Fruit fly (Drosophila melanogaster) whole organism, embryonic: ENCODE results near the gene Spn85F.
A peak's percentile ranks its signal among the peaks of the same experiment; 100 is the strongest.

Experiments
- CG10654 ChIP-seq: fragments of 200-800 bp; sonication (Bioruptor generic); optimal IDR thresholded peaks from 2 replicates; lab custom pipeline; 2016; ENCODE audit warnings: missing biosample characterization, missing genetic modification characterization
- CG10979 ChIP-seq: fragments of 200-800 bp; sonication (Bioruptor generic); optimal IDR thresholded peaks from 2 replicates; lab custom pipeline; 2018; ENCODE audit warnings: missing biosample characterization, mild to moderate bottlenecking, missing genetic modification characterization, moderate library complexity
- CG11247 ChIP-seq: fragments of 200-800 bp; sonication (Bioruptor generic); IDR thresholded peaks from 2 replicates; pipeline ENCODE4 v1.3.6; 2022; ENCODE audit warnings: missing biosample characterization, missing genetic modification characterization
- CG11504 ChIP-seq: fragments of 200-800 bp; sonication (Bioruptor generic); optimal IDR thresholded peaks from 3 replicates; lab custom pipeline; 2019; ENCODE audit warnings: missing biosample characterization, mild to moderate bottlenecking, missing genetic modification characterization, moderate library complexity
- CG12942 ChIP-seq: fragments of 200-800 bp; sonication (Bioruptor generic); optimal IDR thresholded peaks from 3 replicates; lab custom pipeline; 2016; ENCODE audit warnings: missing biosample characterization, missing genetic modification characterization
- CG13296 ChIP-seq: fragments of 200-800 bp; sonication (Bioruptor generic); optimal IDR thresholded peaks from 3 replicates; lab custom pipeline; 2018; ENCODE audit warnings: missing biosample characterization, mild to moderate bottlenecking, missing genetic modification characterization
- CG13424 ChIP-seq: fragments of 200-800 bp; sonication (Bioruptor generic); optimal IDR thresholded peaks from 2 replicates; lab custom pipeline; 2019; ENCODE audit warnings: missing biosample characterization, mild to moderate bottlenecking, missing genetic modification characterization, moderate library complexity
- CG13624 ChIP-seq: fragments of 200-800 bp; sonication (Bioruptor generic); optimal IDR thresholded peaks from 2 replicates; lab custom pipeline; 2016; ENCODE audit warnings: missing biosample characterization, missing genetic modification characterization
- CG14965 ChIP-seq: fragments of 200-800 bp; sonication (Bioruptor generic); optimal IDR thresholded peaks from 2 replicates; lab custom pipeline; 2016; ENCODE audit warnings: missing biosample characterization, missing genetic modification characterization, borderline replicate concordance
- CG15073 ChIP-seq: fragments of 200-800 bp; sonication (Bioruptor generic); optimal IDR thresholded peaks from 2 replicates; lab custom pipeline; 2016; ENCODE audit warnings: missing biosample characterization, missing genetic modification characterization
- CG1603 ChIP-seq: fragments of 200-800 bp; sonication (Bioruptor generic); optimal IDR thresholded peaks from 2 replicates; lab custom pipeline; 2019; ENCODE audit warnings: missing biosample characterization, mild to moderate bottlenecking, missing genetic modification characterization, moderate library complexity
- CG17568 ChIP-seq: fragments of 200-800 bp; sonication (Bioruptor generic); optimal IDR thresholded peaks from 2 replicates; lab custom pipeline; 2018; ENCODE audit warnings: missing biosample characterization, mild to moderate bottlenecking, missing genetic modification characterization, moderate library complexity
- CG17912 ChIP-seq: fragments of 200-800 bp; sonication (Bioruptor generic); optimal IDR thresholded peaks from 2 replicates; lab custom pipeline; 2018; ENCODE audit warnings: missing biosample characterization, mild to moderate bottlenecking, missing genetic modification characterization
- CG1792 ChIP-seq: fragments of 200-800 bp; sonication (Bioruptor generic); optimal IDR thresholded peaks from 2 replicates; lab custom pipeline; 2016; ENCODE audit warnings: missing biosample characterization, missing genetic modification characterization
- CG18476 ChIP-seq: fragments of 200-800 bp; sonication (Bioruptor generic); optimal IDR thresholded peaks from 2 replicates; lab custom pipeline; 2016; ENCODE audit warnings: missing biosample characterization, mild to moderate bottlenecking, missing genetic modification characterization
- CG2712 ChIP-seq: fragments of 200-800 bp; optimal IDR thresholded peaks from 3 replicates; lab custom pipeline; 2019; ENCODE audit warnings: missing biosample characterization, mild to moderate bottlenecking, missing genetic modification characterization, moderate library complexity
- CG33557 ChIP-seq: fragments of 200-800 bp; sonication (Bioruptor generic); optimal IDR thresholded peaks from 2 replicates; lab custom pipeline; 2019; ENCODE audit warnings: missing biosample characterization, mild to moderate bottlenecking, missing genetic modification characterization, moderate library complexity
- CG4360 ChIP-seq: fragments of 200-800 bp; sonication (Bioruptor generic); IDR thresholded peaks from 2 replicates; pipeline ENCODE4 v1.3.6; 2022; ENCODE audit warnings: missing biosample characterization, missing genetic modification characterization
- CG5245 ChIP-seq: fragments of 200-800 bp; sonication (Bioruptor generic); optimal IDR thresholded peaks from 3 replicates; lab custom pipeline; 2016; ENCODE audit warnings: missing biosample characterization, missing genetic modification characterization
- CG7357 ChIP-seq: fragments of 200-800 bp; sonication (Bioruptor generic); IDR thresholded peaks from 3 replicates; pipeline ENCODE4 v1.3.6; 2022; ENCODE audit warnings: missing biosample characterization, missing genetic modification characterization
- CG9215 ChIP-seq: fragments of 200-800 bp; sonication (Bioruptor generic); IDR thresholded peaks from 2 replicates; pipeline ENCODE4 v1.3.6; 2022; ENCODE audit warnings: missing biosample characterization, missing genetic modification characterization
- CG9797 ChIP-seq: fragments of 200-800 bp; sonication (Bioruptor generic); optimal IDR thresholded peaks from 3 replicates; lab custom pipeline; 2018; ENCODE audit warnings: missing biosample characterization, mild to moderate bottlenecking, missing genetic modification characterization
- Deaf1 ChIP-seq: fragments of 200-800 bp; optimal IDR thresholded peaks from 3 replicates; lab custom pipeline; 2019; ENCODE audit warnings: missing biosample characterization, mild to moderate bottlenecking, missing genetic modification characterization, moderate library complexity
- Doc3 ChIP-seq: fragments of 200-800 bp; sonication (Bioruptor generic); IDR thresholded peaks from 3 replicates; pipeline ENCODE4 v1.3.6; 2022; ENCODE audit warnings: missing biosample characterization, missing genetic modification characterization; ENCODE audit not compliant: partially characterized antibody
- Ets97D ChIP-seq: fragments of 200-800 bp; sonication (Bioruptor generic); optimal IDR thresholded peaks from 3 replicates; lab custom pipeline; 2016; ENCODE audit warnings: missing biosample characterization, missing genetic modification characterization
- Kr ChIP-seq: fragments of 200-800 bp; sonication (Bioruptor generic); optimal IDR thresholded peaks from 2 replicates; lab custom pipeline; 2017; ENCODE audit warnings: missing biosample characterization, mild to moderate bottlenecking, missing genetic modification characterization
- Myb ChIP-seq: fragments of 200-800 bp; sonication (Bioruptor generic); optimal IDR thresholded peaks from 2 replicates; lab custom pipeline; 2016; ENCODE audit warnings: missing biosample characterization, missing genetic modification characterization
- NC2α ChIP-seq: fragments of 200-800 bp; sonication (Bioruptor generic); optimal IDR thresholded peaks from 2 replicates; lab custom pipeline; 2016; ENCODE audit warnings: missing biosample characterization, missing genetic modification characterization
- NFAT ChIP-seq: fragments of 200-800 bp; sonication (Bioruptor generic); IDR thresholded peaks from 2 replicates; pipeline ENCODE4 v1.3.6; 2022; ENCODE audit warnings: missing biosample characterization, missing genetic modification characterization
- Oaz ChIP-seq: fragments of 200-800 bp; sonication (Bioruptor generic); IDR thresholded peaks from 2 replicates; pipeline ENCODE4 v1.3.6; 2022; ENCODE audit warnings: missing biosample characterization, missing genetic modification characterization
- PHDP ChIP-seq: fragments of 200-800 bp; sonication (Bioruptor generic); optimal IDR thresholded peaks from 3 replicates; lab custom pipeline; 2018; ENCODE audit warnings: missing biosample characterization, mild to moderate bottlenecking, missing genetic modification characterization, moderate library complexity
- Rfx ChIP-seq: fragments of 200-800 bp; sonication (Bioruptor generic); IDR thresholded peaks from 2 replicates; pipeline ENCODE4 v1.3.6; 2022; ENCODE audit warnings: missing biosample characterization, missing genetic modification characterization
- Side ChIP-seq: fragments of 200-800 bp; sonication (Bioruptor generic); optimal IDR thresholded peaks from 2 replicates; lab custom pipeline; 2016; ENCODE audit warnings: missing biosample characterization, missing genetic modification characterization
- ash1 ChIP-seq: fragments of 200-800 bp; sonication (Bioruptor generic); optimal IDR thresholded peaks from 2 replicates; lab custom pipeline; 2018; ENCODE audit warnings: missing biosample characterization, mild to moderate bottlenecking, missing genetic modification characterization
- bbx ChIP-seq: fragments of 200-800 bp; sonication (Bioruptor generic); IDR thresholded peaks from 2 replicates; pipeline ENCODE4 v1.3.6; 2022; ENCODE audit warnings: missing biosample characterization, missing genetic modification characterization; ENCODE audit not compliant: partially characterized antibody
- corto ChIP-seq: fragments of 200-800 bp; sonication (Bioruptor generic); optimal IDR thresholded peaks from 2 replicates; lab custom pipeline; 2016; ENCODE audit warnings: missing biosample characterization, mild to moderate bottlenecking, missing genetic modification characterization, moderate library complexity
- crp ChIP-seq, 2 experiments: fragments of 200-800 bp; sonication (Bioruptor generic); optimal IDR thresholded peaks; 2 replicates in 1 of 2; 3 replicates in 1 of 2; lab custom pipeline; 2017; ENCODE audit warnings: missing biosample characterization in 2 of 2, missing genetic modification characterization in 2 of 2, mild to moderate bottlenecking in 1 of 2, moderate library complexity in 1 of 2
- da ChIP-seq: fragments of 200-800 bp; sonication (Bioruptor generic); optimal IDR thresholded peaks from 2 replicates; lab custom pipeline; 2016; ENCODE audit warnings: missing biosample characterization, missing genetic modification characterization
- esg ChIP-seq: fragments of 200-800 bp; sonication (Bioruptor generic); conservative IDR thresholded peaks from 2 replicates; pipeline ENCODE4 v1.3.6; 2022; ENCODE audit warnings: missing biosample characterization, missing genetic modification characterization
- gcm2 ChIP-seq: fragments of 200-800 bp; sonication (Bioruptor generic); optimal IDR thresholded peaks from 2 replicates; lab custom pipeline; 2016; ENCODE audit warnings: missing biosample characterization, missing genetic modification characterization
- her ChIP-seq: fragments of 200-800 bp; sonication (Bioruptor generic); optimal IDR thresholded peaks from 2 replicates; lab custom pipeline; 2016; ENCODE audit warnings: missing biosample characterization, missing genetic modification characterization
- nmo ChIP-seq: fragments of 200-800 bp; sonication (Bioruptor generic); optimal IDR thresholded peaks from 2 replicates; lab custom pipeline; 2018; ENCODE audit warnings: missing biosample characterization, mild to moderate bottlenecking, missing genetic modification characterization, moderate library complexity
- odd ChIP-seq: fragments of 200-800 bp; sonication (Bioruptor generic); optimal IDR thresholded peaks from 2 replicates; lab custom pipeline; 2017; ENCODE audit warnings: missing biosample characterization, mild to moderate bottlenecking, missing genetic modification characterization
- sens-2 ChIP-seq: fragments of 200-800 bp; sonication (Bioruptor generic); IDR thresholded peaks from 2 replicates; pipeline ENCODE4 v1.3.6; 2022; ENCODE audit warnings: missing biosample characterization, missing genetic modification characterization
- slbo ChIP-seq: fragments of 200-800 bp; sonication (Bioruptor generic); IDR thresholded peaks from 2 replicates; pipeline ENCODE4 v1.3.6; 2022; ENCODE audit warnings: missing biosample characterization, missing genetic modification characterization
- slp2 ChIP-seq: fragments of 200-800 bp; sonication (Bioruptor generic); optimal IDR thresholded peaks from 2 replicates; lab custom pipeline; 2016; ENCODE audit warnings: missing biosample characterization, missing genetic modification characterization
- sna ChIP-seq: fragments of 200-800 bp; sonication (Bioruptor generic); IDR thresholded peaks from 2 replicates; pipeline ENCODE4 v1.3.6; 2022; ENCODE audit warnings: missing biosample characterization, missing genetic modification characterization; ENCODE audit not compliant: partially characterized antibody
- sr ChIP-seq: fragments of 200-800 bp; sonication (Bioruptor generic); IDR thresholded peaks from 3 replicates; pipeline ENCODE4 v1.3.6; 2022; ENCODE audit warnings: missing biosample characterization, missing genetic modification characterization
- tgo ChIP-seq: fragments of 200-800 bp; sonication (Bioruptor generic); IDR thresholded peaks from 3 replicates; pipeline ENCODE4 v1.3.6; 2022; ENCODE audit warnings: missing biosample characterization, missing genetic modification characterization
- vvl ChIP-seq: fragments of 200-800 bp; sonication (Bioruptor generic); IDR thresholded peaks from 2 replicates; pipeline ENCODE4 v1.3.6; 2022; ENCODE audit warnings: missing biosample characterization, missing genetic modification characterization

Spn85F gene

DNA sequence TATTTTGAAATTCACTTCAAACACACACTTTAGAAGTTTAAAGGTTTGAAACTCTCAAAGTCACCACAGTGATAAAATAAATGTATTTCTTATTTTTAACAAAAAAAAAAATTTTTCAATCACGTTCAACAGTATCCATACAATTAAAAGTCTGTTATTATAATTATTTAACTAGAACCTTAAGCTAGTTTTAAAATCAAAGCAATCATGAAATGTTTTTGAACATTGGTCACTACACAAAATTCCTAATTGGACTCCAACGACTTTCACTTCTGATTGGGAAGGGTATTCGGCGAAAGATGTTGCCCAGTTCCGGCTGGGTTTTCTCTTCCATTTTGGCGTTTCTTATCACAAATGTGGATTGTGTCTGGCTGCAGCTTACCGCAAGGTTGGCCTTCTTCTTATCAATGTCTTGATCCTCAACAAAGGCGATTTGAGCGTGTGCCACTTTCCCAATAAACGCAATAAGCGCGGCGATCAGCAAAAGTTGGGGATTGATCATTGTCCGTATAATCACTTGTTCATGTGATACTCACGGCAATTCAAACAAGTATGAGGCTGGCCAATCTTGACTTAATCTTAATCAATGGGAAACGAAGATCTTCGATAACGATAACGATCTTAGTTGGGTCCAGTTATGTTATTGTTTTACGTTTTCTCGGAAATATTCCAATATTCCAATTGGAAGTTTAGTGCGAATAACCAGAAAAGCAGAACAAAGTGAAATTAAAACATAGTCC lies 51.2 kb downstream of the Spn85F start (continued):
- TF ChIP-seq PHDP (tag; lab: Kevin White, UChicago), result peak; percentile 33
- TF ChIP-seq sens-2 (GFP tag; lab: Robert Waterston, UW), result no peak
- no peak for TF ChIP-seq CG1603 (tag; lab: Kevin White, UChicago)
- no peak for TF ChIP-seq crp (GFP tag; optimal IDR thresholded peaks at IDR 0.05; lab: Kevin White, UChicago)
- TF ChIP-seq CG9215 (GFP tag; lab: Robert Waterston, UW), result no peak
- TF ChIP-seq CG7357 (GFP tag; lab: Robert Waterston, UW), result no peak
- TF ChIP-seq CG5245 (GFP tag; lab: Kevin White, UChicago), result no peak
- no peak for TF ChIP-seq Rfx (GFP tag; lab: Robert Waterston, UW)
- no peak for TF ChIP-seq gcm2 (GFP tag; lab: Kevin White, UChicago)
- TF ChIP-seq CG12942 (GFP tag; lab: Kevin White, UChicago), result no peak
- TF ChIP-seq odd (GFP tag; lab: Kevin White, UChicago), result peak; percentile 8
- TF ChIP-seq her (GFP tag; lab: Kevin White, UChicago), result no peak
- no peak for TF ChIP-seq CG14965
- TF ChIP-seq CG17912, result no peak
- TF ChIP-seq CG13296 (GFP tag; lab: Kevin White, UChicago), result no peak
- TF ChIP-seq CG13624 (GFP tag; lab: Kevin White, UChicago), result no peak
- TF ChIP-seq bbx (GFP tag; lab: Robert Waterston, UW), result no peak
- TF ChIP-seq ash1 (GFP tag; lab: Kevin White, UChicago), result no peak
- TF ChIP-seq Kr (GFP tag; lab: Kevin White, UChicago), result no peak
- no peak for TF ChIP-seq CG33557 (GFP tag; lab: Kevin White, UChicago)
- TF ChIP-seq slbo (GFP tag; lab: Robert Waterston, UW), result peak; percentile 39
- no peak for TF ChIP-seq CG4360 (GFP tag; lab: Robert Waterston, UW)
- TF ChIP-seq Ets97D (GFP tag; lab: Kevin White, UChicago), result no peak
- peak; percentile 74 for TF ChIP-seq CG11504 (tag; lab: Kevin White, UChicago)
- TF ChIP-seq vvl (GFP tag; lab: Robert Waterston, UW), result no peak
- TF ChIP-seq da (GFP tag; lab: Kevin White, UChicago), result no peak
- TF ChIP-seq esg (GFP tag; lab: Robert Waterston, UW), result 0 out of 2 replicates have a peak, but pooled peaks have one; percentile 27
- TF ChIP-seq Side (GFP tag; lab: Kevin White, UChicago), result no peak
- TF ChIP-seq Oaz (GFP tag; lab: Robert Waterston, UW), result no peak
- TF ChIP-seq Myb (GFP tag; lab: Kevin White, UChicago), result no peak
- no peak for TF ChIP-seq sna (GFP tag; lab: Robert Waterston, UW)
- TF ChIP-seq CG17568 (GFP tag; lab: Kevin White, UChicago), result no peak
- TF ChIP-seq nmo, result peak; percentile 45
- TF ChIP-seq sr (GFP tag; lab: Robert Waterston, UW), result no peak
- no peak for TF ChIP-seq CG10654 (GFP tag; lab: Kevin White, UChicago)
- TF ChIP-seq NFAT (GFP tag; lab: Robert Waterston, UW), result no peak
- no peak for TF ChIP-seq slp2
- no peak for TF ChIP-seq tgo (GFP tag; lab: Robert Waterston, UW)
- TF ChIP-seq CG13424 (tag; lab: Kevin White, UChicago), result peak; percentile 63
- no peak for TF ChIP-seq CG9797 (GFP tag; lab: Kevin White, UChicago)
- TF ChIP-seq Doc3 (GFP tag; lab: Robert Waterston, UW), result no peak
- no peak for TF ChIP-seq CG1792 (GFP tag; lab: Kevin White, UChicago)
- TF ChIP-seq CG10979 (tag; lab: Kevin White, UChicago), result peak; percentile 52
- no peak for TF ChIP-seq Deaf1
- TF ChIP-seq CG2712 (tag; lab: Kevin White, UChicago), result peak; percentile 59
- no peak for TF ChIP-seq CG11247 (GFP tag; lab: Robert Waterston, UW)
- no peak for TF ChIP-seq corto (GFP tag; lab: Kevin White, UChicago)
- TF ChIP-seq NC2α (GFP tag; lab: Kevin White, UChicago), result no peak
- no peak for TF ChIP-seq CG18476 (GFP tag; lab: Kevin White, UChicago)
- TF ChIP-seq CG15073 (GFP tag; lab: Kevin White, UChicago), result no peak
